Worm (Caenorhabditis elegans): ENCODE data around the gene grsp-3.

DNA sequence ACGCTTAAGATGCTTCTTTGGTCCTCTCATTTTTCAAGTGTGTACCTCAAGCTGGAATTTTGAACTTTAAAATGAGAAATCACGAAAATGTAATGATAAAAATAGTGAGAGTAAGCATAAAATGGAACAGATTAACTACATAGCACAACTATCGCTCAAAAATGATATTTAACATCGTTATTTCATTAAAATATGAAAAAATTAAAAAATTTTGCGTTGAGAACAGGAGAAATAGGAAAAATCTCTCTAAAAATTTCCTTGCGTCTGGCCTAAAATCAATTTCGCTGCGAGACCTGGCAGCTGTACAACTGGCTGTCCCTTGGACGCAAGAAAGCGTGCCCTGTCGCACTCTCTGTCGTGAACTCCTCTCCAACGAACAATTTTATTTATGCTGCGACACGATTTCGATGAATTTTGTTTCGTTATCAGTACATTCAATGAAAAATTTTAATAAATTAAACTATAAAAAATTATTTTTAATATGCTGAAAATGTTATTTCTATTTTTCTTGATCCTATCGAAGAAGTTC lies 47.0 kb downstream of the grsp-3 start, which contains the start of gene rps-4:
- TF ChIP-seq unc-39 (tag; optimal IDR thresholded peaks at IDR 0.05) (no peak), pha-4 (tag; optimal IDR thresholded peaks at IDR 0.05) (peak; percentile 58), lin-32 (GFP tag; optimal IDR thresholded peaks at IDR 0.05) (no peak), mep-1 (tag; optimal IDR thresholded peaks at IDR 0.05) (peak; percentile 94), nhr-76 (tag; optimal IDR thresholded peaks at IDR 0.05) (no peak), snpc-4 (tag; optimal IDR thresholded peaks at IDR 0.05) (no peak), unc-62 (GFP tag; optimal IDR thresholded peaks at IDR 0.05) (peak; percentile 57)
